Worm (Caenorhabditis elegans) whole organism, late embryonic: Measurements from ENCODE around the gene R05C11.2.

Experiments
- C08G9.2 ChIP-seq: sonication (generic microtip); optimal IDR thresholded peaks from 2 replicates; lab custom pipeline; 2016; ENCODE audit warnings: mild to moderate bottlenecking, missing genetic modification characterization, moderate library complexity, missing compliant biosample characterization
- K02D7.2 ChIP-seq: sonication (generic microtip); optimal IDR thresholded peaks from 2 replicates; lab custom pipeline; 2017; ENCODE audit warnings: mild to moderate bottlenecking, missing genetic modification characterization, missing compliant biosample characterization
- ceh-2 ChIP-seq: sonication (generic microtip); optimal IDR thresholded peaks from 2 replicates; lab custom pipeline; 2016; ENCODE audit warnings: missing genotype, missing genetic modification characterization, missing compliant biosample characterization
- ceh-48 ChIP-seq: sonication (generic microtip); optimal IDR thresholded peaks from 2 replicates; lab custom pipeline; 2016; ENCODE audit warnings: missing genetic modification characterization, inconsistent platforms, missing compliant biosample characterization
- ceh-9 ChIP-seq: sonication (generic microtip); optimal IDR thresholded peaks from 2 replicates; lab custom pipeline; 2016; ENCODE audit warnings: mild to moderate bottlenecking, missing genetic modification characterization, inconsistent platforms, missing compliant biosample characterization
- fkh-10 ChIP-seq: fragments of 150-350 bp; optimal IDR thresholded peaks from 2 replicates; lab custom pipeline; 2014; ENCODE audit warnings: missing biosample characterization, missing genetic modification reagents, missing genetic modification characterization
- hlh-13 ChIP-seq: fragments of 200-800 bp; sonication (Bioruptor generic); optimal IDR thresholded peaks from 2 replicates; lab custom pipeline; 2018; ENCODE audit warnings: mild to moderate bottlenecking, missing genetic modification characterization, missing compliant biosample characterization
- lim-6 ChIP-seq: sonication (generic microtip); optimal IDR thresholded peaks from 2 replicates; lab custom pipeline; 2016; ENCODE audit warnings: missing genetic modification characterization, missing compliant biosample characterization
- npax-4 ChIP-seq: sonication (generic microtip); optimal IDR thresholded peaks from 2 replicates; lab custom pipeline; 2016; ENCODE audit warnings: missing genetic modification characterization, missing compliant biosample characterization
- pqm-1 ChIP-seq: sonication (generic microtip); optimal IDR thresholded peaks from 2 replicates; lab custom pipeline; 2016; ENCODE audit warnings: missing genetic modification characterization, missing compliant biosample characterization
- syd-9 ChIP-seq: sonication (generic microtip); optimal IDR thresholded peaks from 2 replicates; lab custom pipeline; 2016; ENCODE audit warnings: mild to moderate bottlenecking, missing genetic modification characterization, moderate library complexity, missing compliant biosample characterization

R05C11.2 gene

ce11 chrIV:2008920-2009319, 50.0 kb downstream of the R05C11.2 start:
- TF ChIP-seq ceh-9 (tag; lab: Kevin White, UChicago) (no peak), npax-4 (no peak), C08G9.2 (tag; lab: Kevin White, UChicago) (no peak), fkh-10 (GFP tag; lab: Kevin White, UChicago) (no peak), K02D7.2 (tag; lab: Kevin White, UChicago) (no peak), lim-6 (tag; lab: Kevin White, UChicago) (no peak), syd-9 (no peak), hlh-13 (GFP tag; lab: Kevin White, UChicago) (no peak), ceh-2 (tag; lab: Kevin White, UChicago) (no peak), pqm-1 (tag; lab: Kevin White, UChicago) (no peak), ceh-48 (tag; lab: Kevin White, UChicago) (no peak)
